Worm (Caenorhabditis elegans) whole organism, L2 larva: ENCODE results near the gene sra-11.

Experiments
- ama-1 ChIP-seq: fragments of 150-350 bp; optimal IDR thresholded peaks from 2 replicates; lab custom pipeline; 2018; ENCODE audit warnings: inconsistent platforms
- egl-27 ChIP-seq: sonication (generic microtip); optimal IDR thresholded peaks from 3 replicates; lab custom pipeline; 2017; ENCODE audit warnings: missing biosample characterization, missing genetic modification reagents, missing genetic modification characterization
- unc-39 ChIP-seq: fragments of 150-350 bp; optimal IDR thresholded peaks from 2 replicates; lab custom pipeline; 2014; ENCODE audit warnings: missing biosample characterization, missing genetic modification characterization
- zag-1 ChIP-seq: fragments of 150-350 bp; optimal IDR thresholded peaks from 2 replicates; lab custom pipeline; 2014; ENCODE audit warnings: missing biosample characterization, missing genetic modification characterization

- TF ChIP-seq unc-39 (tag; lab: Kevin White, UChicago) (no peak), ama-1 (lab: Kevin White, UChicago) (no peak), egl-27 (tag; lab: Kevin White, UChicago) (no peak), zag-1 (tag; lab: Kevin White, UChicago) (no peak)
These were observed 42.9 kb upstream of the sra-11 start, which contains the start of gene nos-1 for ce11 chrII:10953065-10953464.
